Worm (Caenorhabditis elegans): ENCODE measurements around the gene nhr-211.

- TF ChIP-seq ceh-36 (tag; optimal IDR thresholded peaks at IDR 0.05) (no peak), hmg-4 (GFP tag; optimal IDR thresholded peaks at IDR 0.05) (no peak), ama-1 (optimal IDR thresholded peaks at IDR 0.05) (no peak), B0310.2 (tag; optimal IDR thresholded peaks at IDR 0.05) (no peak), F13C5.2 (tag; optimal IDR thresholded peaks at IDR 0.05) (no peak), flt-1 (GFP tag; IDR thresholded peaks at IDR 0.05) (no peak), tbx-11 (GFP tag; IDR thresholded peaks at IDR 0.05) (no peak), ets-7 (tag; optimal IDR thresholded peaks at IDR 0.05) (no peak)
These were observed 48.7 kb upstream of the nhr-211 start, which contains the start of gene B0554.1 for ce11 chrV:438094-438493.

Data from whole organism, early embryonic.